Fruit fly (Drosophila melanogaster): Measurements from ENCODE around the gene atms.

The atms gene

dm6 chr3R:4739492-4740431, 10.1 kb upstream of the atms start:
- peak; percentile 34 for TF ChIP-seq CG17801 (GFP tag; optimal IDR thresholded peaks at IDR 0.05; ENCODE audit: partially characterized antibody)

dm6 chr3R:4740592-4741500, 9.0 kb upstream of the atms start:
- peak; percentile 68 for TF ChIP-seq CG17801 (GFP tag; optimal IDR thresholded peaks at IDR 0.05; ENCODE audit: partially characterized antibody)

- TF ChIP-seq CG17801 (GFP tag; optimal IDR thresholded peaks at IDR 0.05; ENCODE audit: partially characterized antibody): no peak
Observed at dm6 chr3R:4745544-4745943, 4.3 kb upstream of the atms start.

DNA sequence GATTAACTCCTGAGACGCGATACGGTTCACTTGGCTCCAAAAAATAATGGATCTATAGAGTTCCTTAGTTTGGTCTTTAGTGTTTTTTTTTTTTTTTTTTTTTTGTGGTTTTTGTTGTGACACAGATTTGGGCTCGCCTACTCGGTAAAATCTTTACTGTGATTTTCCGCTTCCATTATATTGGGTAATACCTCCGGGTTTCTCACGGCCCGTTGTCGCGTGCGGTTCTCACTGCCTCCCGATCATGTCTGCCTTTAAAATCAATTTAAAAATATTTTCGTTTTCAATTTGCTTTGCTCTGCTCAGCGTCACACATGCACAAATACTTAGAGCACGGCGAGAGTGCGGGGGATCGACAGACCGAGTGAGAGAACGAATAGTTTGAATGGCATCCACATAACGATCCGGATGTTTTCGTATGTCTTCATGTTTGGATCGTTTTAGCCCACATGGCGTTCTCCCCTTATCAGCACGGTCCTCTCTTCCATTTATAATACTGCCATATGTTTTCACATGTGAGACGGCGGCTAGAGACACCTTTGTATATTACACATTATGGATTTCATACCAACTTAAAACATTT, 3.6 kb upstream of the atms start:
- no peak for TF ChIP-seq CG17801 (GFP tag; optimal IDR thresholded peaks at IDR 0.05; ENCODE audit: partially characterized antibody)

dm6 chr3R:4747292-4747691, 2.5 kb upstream of the atms start:
- TF ChIP-seq CG17801 (GFP tag; optimal IDR thresholded peaks at IDR 0.05; ENCODE audit: partially characterized antibody): no peak

DNA sequence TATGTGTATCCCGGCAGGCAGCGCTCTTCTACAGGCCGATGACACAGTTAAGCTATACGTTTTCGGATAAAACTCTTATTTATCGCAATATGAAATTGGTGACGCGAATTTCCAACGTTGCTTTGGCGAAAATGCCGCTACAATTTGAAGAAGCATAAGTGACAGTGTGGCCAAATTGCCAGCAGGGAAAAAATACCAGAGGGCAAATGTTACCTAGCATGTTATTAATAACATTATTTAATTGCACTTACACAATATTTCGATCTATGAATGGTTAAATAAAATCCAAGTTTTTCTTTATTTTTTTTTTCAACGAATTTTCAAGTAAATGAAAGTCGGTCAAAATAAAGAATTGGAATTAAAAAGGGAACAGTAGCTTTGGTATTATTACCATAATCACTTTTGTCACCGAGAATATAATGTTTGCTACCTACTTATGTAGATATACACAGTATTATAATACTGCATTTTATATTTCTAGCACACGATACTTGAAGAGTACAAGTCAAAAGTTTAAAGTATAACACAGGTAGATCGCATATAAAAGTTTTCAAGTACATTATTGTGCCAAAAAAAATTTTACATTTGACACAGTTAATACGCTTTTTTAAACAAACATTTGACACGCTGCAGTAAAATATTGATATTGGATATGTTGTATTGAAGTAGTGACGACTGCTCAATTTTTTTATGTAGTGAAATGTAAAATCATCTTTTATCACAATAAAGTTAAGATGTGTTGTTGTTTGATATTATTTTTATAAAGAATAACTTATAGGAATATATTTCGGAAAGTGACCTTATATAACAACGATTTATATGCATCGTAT, 732 bp upstream of the atms start, which contains the start of gene tacc:
tacc (minus strand) TSS at position 169 of the 830 bp plus-strand sequence.
- TF ChIP-seq CG17801 (GFP tag; optimal IDR thresholded peaks at IDR 0.05; ENCODE audit: partially characterized antibody): no peak

DNA sequence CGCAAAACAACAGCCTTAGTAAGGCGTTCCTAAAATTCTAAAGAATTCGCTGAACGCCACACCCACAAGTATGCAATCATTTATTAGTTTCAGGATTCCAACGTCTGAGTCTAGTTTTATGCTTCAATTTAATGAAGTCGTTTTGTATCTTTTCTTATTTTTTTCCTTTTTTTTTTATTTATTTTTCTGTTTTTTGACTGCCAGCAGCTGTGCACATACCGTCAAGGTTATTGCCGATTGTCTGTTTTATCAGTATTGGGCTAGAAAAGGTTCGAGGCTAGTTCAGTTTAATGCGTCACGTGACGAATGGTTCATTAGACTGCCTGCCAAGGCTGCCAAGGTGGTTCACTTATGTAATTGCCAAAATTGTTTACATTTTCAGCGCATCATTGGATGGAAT, 11.5 kb downstream of the atms start:
- TF ChIP-seq CG17801 (GFP tag; optimal IDR thresholded peaks at IDR 0.05; ENCODE audit: partially characterized antibody): no peak

DNA sequence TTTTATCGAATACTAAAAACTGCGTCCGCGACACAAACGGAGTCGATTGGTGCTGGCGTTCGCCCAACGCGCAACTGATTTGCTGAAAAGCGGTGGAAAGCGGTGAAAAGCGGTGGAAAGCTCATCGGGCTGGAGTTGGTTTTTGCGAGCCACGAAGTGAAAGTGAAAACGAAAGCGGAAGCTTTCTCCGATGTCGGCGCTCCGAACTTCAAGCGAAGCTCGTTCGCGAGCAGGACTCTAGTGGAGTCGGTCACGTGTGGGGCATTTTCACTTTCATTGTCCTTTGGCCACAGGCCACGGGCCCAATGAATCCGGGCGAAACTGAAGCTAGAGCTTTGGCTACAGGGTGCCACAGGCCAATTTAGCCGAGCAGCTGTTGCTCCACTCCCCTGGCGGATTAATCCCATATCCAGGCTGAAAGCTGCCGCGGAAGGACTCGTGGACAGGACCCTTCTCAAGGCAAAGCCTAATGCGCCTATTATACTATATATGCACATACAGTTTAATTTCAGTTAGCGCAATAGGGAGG, 18.9 kb downstream of the atms start:
- no peak for TF ChIP-seq CG17801 (GFP tag; optimal IDR thresholded peaks at IDR 0.05; ENCODE audit: partially characterized antibody)

DNA sequence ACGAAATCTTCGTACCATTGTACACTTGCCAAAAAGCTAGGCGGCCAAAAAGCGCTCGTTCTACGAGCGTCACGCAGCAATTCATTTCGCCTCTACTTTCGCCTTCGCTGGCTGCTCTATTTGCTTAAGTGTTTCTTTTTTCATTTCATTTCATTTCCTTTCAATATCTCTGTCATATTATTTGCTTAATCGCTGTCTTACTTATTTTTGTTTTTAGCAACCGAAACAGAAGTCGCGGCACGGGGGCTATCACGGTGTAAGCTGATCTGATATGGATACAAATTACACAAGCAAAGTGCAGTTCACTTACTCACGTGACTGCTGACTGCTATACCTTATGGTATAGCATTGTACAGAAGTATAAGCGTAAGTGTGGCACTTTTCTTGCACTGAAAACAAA, 21.5 kb downstream of the atms start:
- TF ChIP-seq CG17801 (GFP tag; optimal IDR thresholded peaks at IDR 0.05; ENCODE audit: partially characterized antibody): no peak

dm6 chr3R:4773097-4773496, 23.3 kb downstream of the atms start, which contains the start of gene CG44098:
TSS of gene CG44098 (minus strand) at chr3R:4773197.
- TF ChIP-seq CG17801 (GFP tag; optimal IDR thresholded peaks at IDR 0.05; ENCODE audit: partially characterized antibody): no peak

DNA sequence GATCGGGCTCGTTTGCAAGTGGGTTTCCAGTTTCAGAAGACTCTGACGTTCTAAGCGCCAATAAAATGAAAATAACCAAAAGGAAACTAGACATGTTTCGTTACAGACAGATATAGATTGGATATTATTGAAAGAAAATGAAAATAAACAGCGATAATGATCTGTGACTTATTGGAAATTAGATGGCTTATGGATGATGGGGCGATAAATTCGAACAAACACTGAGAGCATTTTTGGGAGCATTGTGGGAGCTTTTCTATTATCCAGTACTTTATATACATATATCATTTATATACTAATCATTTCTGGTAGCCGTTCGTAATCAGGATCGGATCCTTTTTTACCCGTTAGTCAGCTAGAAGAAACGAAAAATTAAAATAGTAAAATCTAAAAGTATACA, 25.1 kb downstream of the atms start, which contains the start of gene CG44088:
CG44088 (minus strand) TSS at position 101 of the 400 bp plus-strand sequence.
- no peak for TF ChIP-seq CG17801 (GFP tag; optimal IDR thresholded peaks at IDR 0.05; ENCODE audit: partially characterized antibody)

- TF ChIP-seq CG17801 (GFP tag; optimal IDR thresholded peaks at IDR 0.05; ENCODE audit: partially characterized antibody): no peak
Observed at dm6 chr3R:4775371-4775770, 25.5 kb downstream of the atms start.

- no peak for TF ChIP-seq CG17801 (GFP tag; optimal IDR thresholded peaks at IDR 0.05; ENCODE audit: partially characterized antibody)
Observed at dm6 chr3R:4780262-4780661, 30.4 kb downstream of the atms start, which contains the start of gene CG14655. TSS of gene CG14655 (minus strand) at chr3R:4780302.

dm6 chr3R:4780721-4781120, 30.9 kb downstream of the atms start:
- no peak for TF ChIP-seq CG17801 (GFP tag; optimal IDR thresholded peaks at IDR 0.05; ENCODE audit: partially characterized antibody)

Measured in ovary, adult (tissue).